Worm (Caenorhabditis elegans) whole organism, midembryonic: ENCODE measurements around the gene Y5F2A.4.

ENCODE experiments used
- T22C8.4 ChIP-seq: fragments of 200-800 bp; sonication (Bioruptor generic); IDR thresholded peaks from 2 replicates; pipeline ENCODE4 v1.3.6; 2022; ENCODE audit warnings: missing genetic modification characterization, missing compliant biosample characterization
- cog-1 ChIP-seq: sonication (generic microtip); optimal IDR thresholded peaks from 2 replicates; lab custom pipeline; 2016; ENCODE audit warnings: missing genetic modification characterization, missing compliant biosample characterization
- flt-1 ChIP-seq: fragments of 200-800 bp; sonication (Bioruptor generic); IDR thresholded peaks from 2 replicates; pipeline ENCODE4 v1.3.6; 2022; ENCODE audit warnings: missing genetic modification characterization, missing compliant biosample characterization
- klf-2 ChIP-seq: fragments of 200-800 bp; sonication (Bioruptor generic); conservative IDR thresholded peaks from 2 replicates; pipeline ENCODE4 v1.3.6; 2022; ENCODE audit warnings: missing genetic modification reagents, missing genetic modification characterization, missing compliant biosample characterization
- med-1 ChIP-seq: sonication (generic microtip); optimal IDR thresholded peaks from 2 replicates; lab custom pipeline; 2017; ENCODE audit warnings: missing genetic modification characterization, mild to moderate bottlenecking, missing compliant biosample characterization, antibody characterized with exemption, missing genetic modification reagents; ENCODE audit not compliant: insufficient read depth
- ref-1 ChIP-seq: fragments of 200-800 bp; sonication (Bioruptor generic); conservative IDR thresholded peaks from 2 replicates; pipeline ENCODE4 v1.3.6; 2022; ENCODE audit warnings: missing genetic modification reagents, missing genetic modification characterization, missing compliant biosample characterization
- tab-1 ChIP-seq: fragments of 200-800 bp; sonication (Bioruptor generic); IDR thresholded peaks from 2 replicates; pipeline ENCODE4 v1.3.6; 2022; ENCODE audit warnings: missing genetic modification characterization, missing compliant biosample characterization
- ztf-23 ChIP-seq: fragments of 200-800 bp; sonication (Bioruptor generic); IDR thresholded peaks from 2 replicates; pipeline ENCODE4 v1.3.6; 2022; ENCODE audit warnings: missing genetic modification reagents, missing genetic modification characterization, missing compliant biosample characterization
- ztf-29 ChIP-seq: fragments of 200-800 bp; sonication (Bioruptor generic); IDR thresholded peaks from 2 replicates; pipeline ENCODE4 v1.3.6; 2022; ENCODE audit warnings: missing genetic modification reagents, missing genetic modification characterization, missing compliant biosample characterization

DNA sequence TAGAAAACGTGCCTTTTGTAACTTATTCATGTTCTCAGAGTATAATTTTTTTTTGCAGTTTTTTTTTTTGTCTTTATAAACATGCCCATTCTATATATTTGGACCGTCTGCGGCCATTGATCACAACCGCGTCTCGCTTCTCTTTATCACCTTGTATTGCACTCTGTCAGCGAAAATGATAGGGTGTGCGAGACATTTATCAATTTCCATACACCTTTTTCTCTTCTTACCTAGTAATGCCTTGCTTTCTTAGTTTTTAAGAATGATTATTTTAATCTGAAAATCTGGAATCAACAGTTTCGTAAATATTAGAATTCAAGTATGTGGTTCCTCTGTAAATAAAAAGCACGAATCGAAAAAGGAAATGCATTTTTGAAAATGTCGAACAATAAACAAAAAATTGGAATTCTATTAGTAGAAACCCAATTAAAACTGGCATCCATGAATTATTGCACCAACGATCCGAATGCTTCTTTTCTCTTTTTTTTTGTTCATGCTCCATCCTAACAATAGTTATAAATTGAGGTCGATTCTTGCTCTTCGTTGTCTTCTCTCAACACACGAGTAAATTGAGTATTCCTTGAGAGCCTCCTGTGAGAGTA is 41.2 kb downstream of the Y5F2A.4 start:
- TF ChIP-seq ref-1 (GFP tag; lab: Robert Waterston, UW) (no peak), cog-1 (no peak), flt-1 (GFP tag; lab: Robert Waterston, UW) (no peak), ztf-29 (GFP tag; lab: Robert Waterston, UW) (no peak), ztf-23 (GFP tag; lab: Robert Waterston, UW) (no peak), klf-2 (GFP tag; lab: Robert Waterston, UW) (no peak), T22C8.4 (GFP tag; lab: Robert Waterston, UW) (no peak), tab-1 (no peak), med-1 (no peak)
